Worm (Caenorhabditis elegans): Measurements from ENCODE around the gene btb-6.

btb-6 gene

DNA sequence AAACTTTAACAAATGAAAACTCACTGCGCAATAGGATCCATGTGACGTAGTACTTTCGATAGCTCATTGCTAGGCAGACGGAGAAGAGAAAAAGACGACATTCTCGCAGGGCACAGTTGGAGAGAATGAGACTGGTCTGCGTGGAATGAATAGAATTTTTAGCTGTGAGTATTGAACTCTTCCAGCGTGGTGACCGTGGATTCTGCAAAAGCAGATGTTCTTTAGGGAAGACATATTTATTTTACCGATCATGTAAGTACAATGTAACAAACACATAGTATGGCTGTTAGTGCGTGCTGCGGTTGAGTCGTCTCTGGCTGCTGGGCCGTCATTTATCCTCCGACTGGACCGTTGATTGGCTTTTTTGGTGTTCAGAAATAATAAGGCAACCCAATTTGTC is 37.9 kb downstream of the btb-6 start, which contains the start of gene F36H5.9:
F36H5.9 (minus strand) TSS at position 101 of the 400 bp plus-strand sequence.
- TF ChIP-seq unc-62 (GFP tag; optimal IDR thresholded peaks at IDR 0.05), result no peak

ce11 chrII:1756072-1756471 is 41.0 kb downstream of the btb-6 start, which contains the start of gene F36H5.17:
F36H5.17 (minus strand) TSS chrII:1756172.
- TF ChIP-seq unc-62 (GFP tag; optimal IDR thresholded peaks at IDR 0.05), result no peak

- no peak for TF ChIP-seq unc-62 (GFP tag; optimal IDR thresholded peaks at IDR 0.05)
Measured at ce11 chrII:1756582-1756981, 41.5 kb downstream of the btb-6 start, which contains the start of gene fbxb-53. fbxb-53 (plus strand) TSS chrII:1756882.

- TF ChIP-seq unc-62 (GFP tag; optimal IDR thresholded peaks at IDR 0.05), result no peak
Measured at ce11 chrII:1757033-1757432, 41.9 kb downstream of the btb-6 start, which contains the start of gene F36H5.10. F36H5.10 (plus strand) TSS chrII:1757333.

DNA sequence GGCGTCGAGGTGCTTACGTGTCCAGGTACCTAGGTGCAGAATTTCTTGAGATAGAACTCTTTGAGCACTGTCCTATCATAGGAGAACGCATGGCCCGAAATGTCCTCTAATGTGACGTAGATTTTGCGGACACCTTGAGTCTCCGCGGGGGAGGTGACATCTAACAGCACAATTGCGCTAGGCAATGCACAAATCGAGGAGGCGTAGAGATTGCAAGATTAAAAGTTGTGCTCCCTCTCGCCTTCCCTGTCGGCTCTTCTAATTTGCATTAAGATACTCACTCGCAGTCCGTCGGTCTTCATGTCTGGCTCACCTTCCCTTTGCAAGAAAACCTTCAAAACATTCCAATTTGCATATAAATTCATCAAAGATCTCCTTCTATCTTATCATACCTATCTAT is 44.5 kb downstream of the btb-6 start, which contains the start of gene F36H5.18:
F36H5.18 (plus strand) TSS at position 301 of the 400 bp plus-strand sequence.
- TF ChIP-seq unc-62 (GFP tag; optimal IDR thresholded peaks at IDR 0.05), result no peak

ce11 chrII:1761564-1761963 is 46.5 kb downstream of the btb-6 start, which contains the start of gene F36H5.4:
F36H5.4 (plus strand) TSS chrII:1761864.
- TF ChIP-seq unc-62 (GFP tag; optimal IDR thresholded peaks at IDR 0.05), result no peak

DNA sequence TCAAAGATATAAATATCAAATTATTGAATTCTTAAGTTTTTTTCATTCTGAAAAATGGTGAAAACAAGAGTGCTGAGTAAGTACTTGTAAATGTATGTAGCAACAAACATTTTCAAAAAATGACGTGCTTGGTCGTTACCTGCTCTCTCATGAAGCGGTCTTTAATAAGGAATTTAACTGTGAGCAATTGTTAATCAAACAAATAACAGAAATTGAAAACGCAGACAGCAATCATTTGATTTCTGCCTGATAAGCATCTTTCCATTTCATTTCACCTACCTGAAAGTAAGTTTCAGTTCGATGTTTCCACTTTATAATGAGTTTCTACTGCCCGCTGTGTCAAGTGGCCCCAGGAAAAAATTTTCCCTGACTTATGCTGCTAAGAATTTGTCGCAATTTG is 48.0 kb downstream of the btb-6 start, which contains the start of gene math-28:
math-28 (plus strand) TSS at position 301 of the 400 bp plus-strand sequence.
- no peak for TF ChIP-seq unc-62 (GFP tag; optimal IDR thresholded peaks at IDR 0.05)

Data from whole organism, dauer.